Worm (Caenorhabditis elegans) whole organism, young adult: ENCODE measurements around the gene myo-6.

Experiments used
- B0261.1 ChIP-seq: sonication (generic microtip); optimal IDR thresholded peaks from 2 replicates; lab custom pipeline; 2016; ENCODE audit warnings: mild to moderate bottlenecking, missing genetic modification characterization, moderate library complexity, missing compliant biosample characterization
- C06A6.2 ChIP-seq: fragments of 200-800 bp; sonication (Bioruptor generic); conservative IDR thresholded peaks from 2 replicates; pipeline ENCODE4 v1.3.6; 2022; ENCODE audit warnings: missing genetic modification characterization, missing compliant biosample characterization
- F10E7.11 ChIP-seq: sonication (generic microtip); optimal IDR thresholded peaks from 2 replicates; lab custom pipeline; 2017; ENCODE audit warnings: mild to moderate bottlenecking, missing genetic modification characterization, moderate library complexity, missing compliant biosample characterization
- F23B12.7 ChIP-seq: sonication (generic microtip); optimal IDR thresholded peaks from 2 replicates; lab custom pipeline; 2017; ENCODE audit warnings: missing genetic modification characterization, mild to moderate bottlenecking, missing compliant biosample characterization, antibody characterized with exemption, moderate library complexity; ENCODE audit not compliant: insufficient read depth
- F49E8.2 ChIP-seq: sonication (generic microtip); optimal IDR thresholded peaks from 3 replicates; lab custom pipeline; 2017; ENCODE audit warnings: missing genetic modification characterization, mild to moderate bottlenecking, missing compliant biosample characterization, antibody characterized with exemption, moderate library complexity; ENCODE audit not compliant: insufficient read depth
- F52B5.7 ChIP-seq: sonication (generic microtip); optimal IDR thresholded peaks from 2 replicates; lab custom pipeline; 2016; ENCODE audit warnings: mild to moderate bottlenecking, missing genetic modification characterization, missing compliant biosample characterization
- F57C9.4 ChIP-seq: sonication (generic microtip); optimal IDR thresholded peaks from 2 replicates; lab custom pipeline; 2017; ENCODE audit warnings: mild to moderate bottlenecking, missing genetic modification characterization, missing compliant biosample characterization
- Y53F4B.3 ChIP-seq: fragments of 200-800 bp; sonication (Bioruptor generic); IDR thresholded peaks from 2 replicates; pipeline ENCODE4 v1.3.6; 2022; ENCODE audit warnings: missing genetic modification reagents, missing genetic modification characterization, missing compliant biosample characterization
- Y56A3A.18 ChIP-seq: fragments of 200-800 bp; sonication (Bioruptor generic); IDR thresholded peaks from 2 replicates; pipeline ENCODE4 v1.3.6; 2022; ENCODE audit warnings: missing genetic modification reagents, missing genetic modification characterization, missing compliant biosample characterization
- Y79H2A.3 ChIP-seq: fragments of 200-800 bp; sonication (Bioruptor generic); conservative IDR thresholded peaks from 2 replicates; pipeline ENCODE4 v1.3.6; 2022; ENCODE audit warnings: missing genetic modification reagents, missing genetic modification characterization, missing compliant biosample characterization
- Y95B8A.8 ChIP-seq: fragments of 200-800 bp; sonication (Bioruptor generic); IDR thresholded peaks from 2 replicates; pipeline ENCODE4 v1.3.6; 2022; ENCODE audit warnings: missing genetic modification reagents, missing genetic modification characterization, missing compliant biosample characterization
- ama-1 ChIP-seq, 3 experiments: fragments of 150-350 bp in 1 of 3; sonication (generic microtip) in 2 of 3; optimal IDR thresholded peaks; 2 replicates each; lab custom pipeline; 2014 to 2018; ENCODE audit warnings: missing biosample characterization in 2 of 3, missing genetic modification characterization in 2 of 3, missing genetic modification reagents in 2 of 3
- atf-7 ChIP-seq: sonication (generic microtip); optimal IDR thresholded peaks from 2 replicates; lab custom pipeline; 2017; ENCODE audit warnings: mild to moderate bottlenecking, missing genetic modification characterization, missing compliant biosample characterization
- athp-1 ChIP-seq: sonication (generic microtip); optimal IDR thresholded peaks from 2 replicates; lab custom pipeline; 2017; ENCODE audit warnings: mild to moderate bottlenecking, missing genetic modification characterization, missing compliant biosample characterization
- attf-3 ChIP-seq: fragments of 200-800 bp; sonication (Bioruptor generic); conservative IDR thresholded peaks from 2 replicates; pipeline ENCODE4 v1.3.6; 2022; ENCODE audit warnings: missing genetic modification reagents, missing genetic modification characterization, missing compliant biosample characterization
- attf-6 ChIP-seq: fragments of 200-800 bp; sonication (Bioruptor generic); IDR thresholded peaks from 2 replicates; pipeline ENCODE4 v1.3.6; 2022; ENCODE audit warnings: missing genetic modification reagents, missing genetic modification characterization, missing compliant biosample characterization
- cebp-1 ChIP-seq, 2 experiments: fragments of 200-800 bp in 1 of 2; sonication (Bioruptor generic) in 1 of 2; sonication (generic microtip) in 1 of 2; IDR thresholded peaks in 1 of 2; optimal IDR thresholded peaks in 1 of 2; 2 replicates each; pipeline versions ENCODE4 v1.3.6 to Lab custom; 2017 to 2022; ENCODE audit warnings: missing compliant biosample characterization in 2 of 2, missing genetic modification characterization in 2 of 2, mild to moderate bottlenecking in 1 of 2, missing genetic modification reagents in 1 of 2, moderate library complexity in 1 of 2
- ceh-27 ChIP-seq: fragments of 200-800 bp; sonication (Bioruptor generic); optimal IDR thresholded peaks from 2 replicates; lab custom pipeline; 2018; ENCODE audit warnings: mild to moderate bottlenecking, missing genetic modification characterization, moderate library complexity, missing compliant biosample characterization
- ceh-40 ChIP-seq: fragments of 200-800 bp; sonication (Bioruptor generic); IDR thresholded peaks from 2 replicates; pipeline ENCODE4 v1.3.6; 2022; ENCODE audit warnings: missing genetic modification characterization, missing compliant biosample characterization
- ceh-58 ChIP-seq: fragments of 200-800 bp; sonication (Bioruptor generic); IDR thresholded peaks from 2 replicates; pipeline ENCODE4 v1.3.6; 2022; ENCODE audit warnings: missing genetic modification characterization, missing compliant biosample characterization
- ceh-91 ChIP-seq: fragments of 200-800 bp; sonication (Bioruptor generic); IDR thresholded peaks from 2 replicates; pipeline ENCODE4 v1.3.6; 2022; ENCODE audit warnings: missing genetic modification reagents, missing genetic modification characterization, missing compliant biosample characterization
- dpl-1 ChIP-seq: fragments of 150-350 bp; optimal IDR thresholded peaks from 2 replicates; lab custom pipeline; 2014; ENCODE audit warnings: missing biosample characterization, missing genetic modification reagents, missing genetic modification characterization
- egl-18 ChIP-seq: fragments of 200-800 bp; sonication (Bioruptor generic); IDR thresholded peaks from 2 replicates; pipeline ENCODE4 v1.3.6; 2022; ENCODE audit warnings: missing genetic modification reagents, missing genetic modification characterization, missing compliant biosample characterization
- egrh-3 ChIP-seq: fragments of 200-800 bp; sonication (Bioruptor generic); IDR thresholded peaks from 2 replicates; pipeline ENCODE4 v1.3.6; 2022; ENCODE audit warnings: missing genetic modification reagents, missing genetic modification characterization, missing compliant biosample characterization
- hmg-20 ChIP-seq: fragments of 200-800 bp; sonication (Bioruptor generic); IDR thresholded peaks from 2 replicates; pipeline ENCODE4 v1.3.6; 2022; ENCODE audit warnings: missing genetic modification reagents, missing genetic modification characterization, missing compliant biosample characterization
- hrde-1 ChIP-seq: sonication (generic microtip); optimal IDR thresholded peaks from 2 replicates; lab custom pipeline; 2016; ENCODE audit warnings: missing genetic modification characterization, mild to moderate bottlenecking, missing compliant biosample characterization, moderate library complexity, missing genotype, missing genetic modification reagents, borderline replicate concordance
- hsf-1 ChIP-seq: fragments of 200-800 bp; sonication (Bioruptor generic); IDR thresholded peaks from 2 replicates; pipeline ENCODE4 v1.3.6; 2022; ENCODE audit warnings: missing genetic modification reagents, missing genetic modification characterization, missing compliant biosample characterization
- lag-1 ChIP-seq: fragments of 200-800 bp; sonication (Bioruptor generic); IDR thresholded peaks from 2 replicates; pipeline ENCODE4 v1.3.6; 2022; ENCODE audit warnings: missing genetic modification reagents, missing genetic modification characterization, missing compliant biosample characterization
- let-526 ChIP-seq: fragments of 200-800 bp; sonication (Bioruptor generic); IDR thresholded peaks from 2 replicates; pipeline ENCODE4 v1.3.6; 2022; ENCODE audit warnings: missing genetic modification reagents, missing genetic modification characterization, missing compliant biosample characterization
- lin-26 ChIP-seq: fragments of 200-800 bp; sonication (Bioruptor generic); IDR thresholded peaks from 2 replicates; pipeline ENCODE4 v1.3.6; 2022; ENCODE audit warnings: missing genetic modification reagents, missing genetic modification characterization, missing compliant biosample characterization
- lsl-1 ChIP-seq: fragments of 200-800 bp; sonication (Bioruptor generic); optimal IDR thresholded peaks from 2 replicates; lab custom pipeline; 2018; ENCODE audit warnings: mild to moderate bottlenecking, missing genetic modification characterization, moderate library complexity, missing compliant biosample characterization
- madf-10 ChIP-seq: sonication (generic microtip); optimal IDR thresholded peaks from 2 replicates; lab custom pipeline; 2016; ENCODE audit warnings: mild to moderate bottlenecking, missing genetic modification characterization, missing compliant biosample characterization
- madf-3 ChIP-seq: fragments of 200-800 bp; sonication (Bioruptor generic); IDR thresholded peaks from 2 replicates; pipeline ENCODE4 v1.3.6; 2022; ENCODE audit warnings: missing genetic modification reagents, missing genetic modification characterization, missing compliant biosample characterization
- nhr-120 ChIP-seq: fragments of 200-800 bp; sonication (Bioruptor generic); IDR thresholded peaks from 2 replicates; pipeline ENCODE4 v1.3.6; 2022; ENCODE audit warnings: missing genetic modification characterization, missing compliant biosample characterization
- nhr-90 ChIP-seq: sonication (generic microtip); optimal IDR thresholded peaks from 2 replicates; lab custom pipeline; 2016; ENCODE audit warnings: missing genotype, mild to moderate bottlenecking, missing genetic modification characterization, missing compliant biosample characterization
- rcor-1 ChIP-seq: fragments of 200-800 bp; sonication (Bioruptor generic); IDR thresholded peaks from 2 replicates; pipeline ENCODE4 v1.3.6; 2022; ENCODE audit warnings: missing genetic modification reagents, missing genetic modification characterization, missing compliant biosample characterization
- rpc-1 ChIP-seq, 2 experiments: fragments of 150-350 bp in 1 of 2; sonication (generic microtip) in 1 of 2; optimal IDR thresholded peaks; 2 replicates each; lab custom pipeline; 2014 to 2018; ENCODE audit warnings: missing biosample characterization in 1 of 2, missing genetic modification characterization in 1 of 2, missing genetic modification reagents in 1 of 2, missing genotype in 1 of 2
- snpc-1.1 ChIP-seq: sonication (generic microtip); optimal IDR thresholded peaks from 2 replicates; lab custom pipeline; 2017; ENCODE audit warnings: missing genetic modification characterization, mild to moderate bottlenecking, missing compliant biosample characterization, antibody characterized with exemption, moderate library complexity, missing genotype, missing genetic modification reagents; ENCODE audit not compliant: insufficient read depth
- snpc-1.3 ChIP-seq: sonication (generic microtip); optimal IDR thresholded peaks from 2 replicates; lab custom pipeline; 2017; ENCODE audit warnings: missing genetic modification characterization, mild to moderate bottlenecking, missing compliant biosample characterization, antibody characterized with exemption, moderate library complexity, missing genotype, missing genetic modification reagents; ENCODE audit not compliant: insufficient read depth
- tbx-9 ChIP-seq: sonication (generic microtip); optimal IDR thresholded peaks from 2 replicates; lab custom pipeline; 2016; ENCODE audit warnings: borderline replicate concordance, missing genetic modification characterization, inconsistent platforms, missing compliant biosample characterization
- unc-130 ChIP-seq: sonication (generic microtip); optimal IDR thresholded peaks from 2 replicates; lab custom pipeline; 2016; ENCODE audit warnings: missing genetic modification reagents, missing genetic modification characterization, missing compliant biosample characterization
- zfh-2 ChIP-seq: fragments of 200-800 bp; sonication (Bioruptor generic); conservative IDR thresholded peaks from 2 replicates; pipeline ENCODE4 v1.3.6; 2022; ENCODE audit warnings: missing genetic modification reagents, missing genetic modification characterization, missing compliant biosample characterization
- ztf-18 ChIP-seq: sonication (generic microtip); optimal IDR thresholded peaks from 2 replicates; lab custom pipeline; 2016; ENCODE audit warnings: missing genotype, mild to moderate bottlenecking, missing genetic modification characterization, missing compliant biosample characterization
- ztf-25 ChIP-seq: fragments of 200-800 bp; sonication (Bioruptor generic); IDR thresholded peaks from 2 replicates; pipeline ENCODE4 v1.3.6; 2022; ENCODE audit warnings: missing genetic modification reagents, missing genetic modification characterization, missing compliant biosample characterization

Gene myo-6

DNA sequence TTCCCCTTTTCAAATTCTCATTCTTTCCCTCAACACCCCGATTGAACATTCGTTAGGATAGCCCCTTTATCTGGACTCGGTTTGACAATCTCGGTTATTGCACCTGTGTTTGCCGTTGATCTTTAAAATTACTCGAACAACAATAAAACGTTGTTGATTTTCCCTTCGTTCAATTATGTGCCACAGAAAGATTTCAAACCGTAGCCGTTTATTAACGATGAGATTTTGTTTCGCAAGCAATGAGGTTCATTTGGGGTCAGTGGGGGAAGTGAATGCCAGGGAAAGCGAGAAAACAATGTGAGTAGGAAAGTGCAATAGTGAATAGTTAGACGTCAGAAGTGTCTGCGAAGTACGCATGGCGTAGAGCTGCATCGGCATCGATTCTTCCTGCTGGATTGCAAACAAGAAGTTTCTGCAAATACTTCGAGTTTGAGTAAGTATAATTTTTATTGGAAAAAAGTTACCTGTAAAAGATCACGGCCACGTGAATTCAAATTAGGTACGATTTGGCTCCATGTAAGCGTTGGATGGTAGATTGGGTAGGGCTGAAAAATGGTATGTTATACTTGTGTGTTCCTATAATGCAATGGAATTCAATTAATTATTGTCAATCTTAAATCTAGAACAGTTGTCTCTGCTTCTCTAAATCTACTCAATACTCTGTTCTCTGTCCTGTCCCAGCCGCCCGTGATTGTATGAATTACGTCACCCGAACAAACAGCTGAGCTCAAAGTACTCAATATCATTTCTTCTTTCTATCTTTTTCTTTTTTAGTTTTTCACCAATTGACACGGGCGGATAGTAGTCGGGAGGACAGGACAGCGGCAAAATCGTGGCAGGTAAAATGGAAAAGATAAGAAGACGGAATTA, 55.1 kb downstream of the myo-6 start, which contains the start of gene kel-3 (continued):
- TF ChIP-seq F10E7.11 (tag; lab: Kevin White, UChicago), result peak; percentile 97
- peak; percentile 34; the same call in 1 of the 2 replicates for TF ChIP-seq hmg-20 (GFP tag; lab: Robert Waterston, UW)
- TF ChIP-seq F49E8.2 (tag; lab: Kevin White, UChicago), result peak; percentile 99
- TF ChIP-seq ztf-18 (tag; lab: Kevin White, UChicago), result peak; percentile 85
- no peak for TF ChIP-seq lag-1 (GFP tag; lab: Robert Waterston, UW)
- TF ChIP-seq rpc-1 (optimal IDR thresholded peaks at IDR 0.05; lab: Kevin White, UChicago), result no peak
- peak; percentile 11 for TF ChIP-seq rpc-1 (tag; optimal IDR thresholded peaks at IDR 0.05; lab: Kevin White, UChicago)
- peak; percentile 75 for TF ChIP-seq tbx-9
- no peak for TF ChIP-seq Y53F4B.3 (GFP tag; lab: Robert Waterston, UW)
- TF ChIP-seq hrde-1 (tag; lab: Kevin White, UChicago), result peak; percentile 98
- TF ChIP-seq cebp-1 (GFP tag; IDR thresholded peaks at IDR 0.05; lab: Robert Waterston, UW), result no peak
- peak; percentile 78 for TF ChIP-seq cebp-1 (tag; optimal IDR thresholded peaks at IDR 0.05; lab: Kevin White, UChicago)
- TF ChIP-seq C06A6.2 (GFP tag; lab: Robert Waterston, UW), result peak; percentile 73
- TF ChIP-seq F23B12.7 (tag; lab: Kevin White, UChicago), result peak; percentile 73
- TF ChIP-seq egl-18, result 0 out of 2 replicates have a peak, but pooled peaks have one; percentile 73
- peak; percentile 87 for TF ChIP-seq attf-6 (GFP tag; lab: Robert Waterston, UW)
- TF ChIP-seq F57C9.4 (tag; lab: Kevin White, UChicago), result peak; percentile 92
- peak; percentile 89; the same call in 1 of the 2 replicates for TF ChIP-seq ceh-58 (GFP tag; lab: Robert Waterston, UW)
- peak; percentile 90 for TF ChIP-seq snpc-1.3 (tag; lab: Kevin White, UChicago)
- peak; percentile 95 for TF ChIP-seq Y79H2A.3
- no peak for TF ChIP-seq dpl-1 (GFP tag; lab: Kevin White, UChicago)
- TF ChIP-seq lin-26 (GFP tag; lab: Robert Waterston, UW), result peak; percentile 92
- no peak for TF ChIP-seq ceh-91
- TF ChIP-seq ztf-25, result peak; percentile 80
- TF ChIP-seq F52B5.7 (tag; lab: Kevin White, UChicago), result peak; percentile 95
- TF ChIP-seq nhr-120 (GFP tag; lab: Robert Waterston, UW), result no peak
- no peak for TF ChIP-seq zfh-2 (GFP tag; lab: Robert Waterston, UW)
- TF ChIP-seq rcor-1 (GFP tag; lab: Robert Waterston, UW), result peak; percentile 74
- peak; percentile 73 for TF ChIP-seq lsl-1
- peak; percentile 97 for TF ChIP-seq unc-130
- peak; percentile 87 for TF ChIP-seq madf-3 (GFP tag; lab: Robert Waterston, UW)
- TF ChIP-seq ama-1 (optimal IDR thresholded peaks at IDR 0.05; lab: Kevin White, UChicago), result peak; percentile 97
- TF ChIP-seq ama-1 (GFP tag; optimal IDR thresholded peaks at IDR 0.05; lab: Kevin White, UChicago), result peak; percentile 50 to 96
- TF ChIP-seq madf-10, result peak; percentile 73
- TF ChIP-seq ceh-27 (GFP tag; lab: Kevin White, UChicago), result peak; percentile 27
- peak; percentile 57 for TF ChIP-seq snpc-1.1 (tag; lab: Kevin White, UChicago)
- peak; percentile 98 for TF ChIP-seq athp-1 (tag; lab: Kevin White, UChicago)
- TF ChIP-seq Y95B8A.8 (GFP tag; lab: Robert Waterston, UW), result peak; percentile 90
- TF ChIP-seq hsf-1, result peak; percentile 89
- peak; percentile 94 for TF ChIP-seq Y56A3A.18 (GFP tag; lab: Robert Waterston, UW)
- TF ChIP-seq attf-3 (GFP tag; lab: Robert Waterston, UW), result peak; percentile 32; the same call in 1 of the 2 replicates
- TF ChIP-seq nhr-90 (tag; lab: Kevin White, UChicago), result peak; percentile 80
- no peak for TF ChIP-seq ceh-40 (GFP tag; lab: Robert Waterston, UW)
- 0 out of 2 replicates have a peak, but pooled peaks have one; percentile 9 for TF ChIP-seq egrh-3 (GFP tag; lab: Robert Waterston, UW)
- peak; percentile 81 for TF ChIP-seq atf-7 (tag; lab: Kevin White, UChicago)
- TF ChIP-seq let-526 (GFP tag; lab: Robert Waterston, UW), result peak; percentile 82
- peak; percentile 38 for TF ChIP-seq B0261.1 (tag; lab: Kevin White, UChicago)
